Worm (Caenorhabditis elegans): ENCODE results near the gene srx-58.

DNA sequence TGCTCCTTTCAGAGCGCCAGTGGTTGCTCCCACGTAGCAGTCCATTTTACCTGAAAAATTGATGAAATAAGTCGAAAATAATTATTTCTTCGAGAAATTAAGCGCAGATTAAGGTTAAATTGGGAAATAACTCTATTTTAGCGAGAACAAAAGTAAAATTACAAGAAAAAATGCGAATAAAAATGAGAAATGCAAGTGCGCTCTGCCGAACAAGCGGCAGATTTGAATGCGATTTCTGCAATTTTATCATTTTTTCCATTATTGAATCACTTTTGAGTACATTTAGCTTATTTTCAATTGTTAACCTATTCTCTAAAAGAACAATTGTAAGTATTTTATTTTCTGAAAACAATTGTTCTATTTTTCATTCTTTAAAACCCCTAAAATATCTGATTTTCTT lies 42.4 kb downstream of the srx-58 start, which contains the start of gene T06E6.1:
- TF ChIP-seq ceh-43 (GFP tag; optimal IDR thresholded peaks at IDR 0.05) (no peak), unc-39 (tag; optimal IDR thresholded peaks at IDR 0.05) (no peak), tbx-8 (GFP tag; optimal IDR thresholded peaks at IDR 0.05) (no peak), zip-8 (tag; optimal IDR thresholded peaks at IDR 0.05) (no peak), lsy-2 (tag; optimal IDR thresholded peaks at IDR 0.05) (no peak), elt-3 (tag; optimal IDR thresholded peaks at IDR 0.05) (no peak), pha-4 (tag; optimal IDR thresholded peaks at IDR 0.05) (no peak), snpc-4 (tag; optimal IDR thresholded peaks at IDR 0.05) (no peak), nhr-76 (tag; optimal IDR thresholded peaks at IDR 0.05) (no peak)

Measured in whole organism, mixed stage, embryonic.